Fruit fly (Drosophila melanogaster): ENCODE data around the gene CG9072.
A peak's percentile ranks its signal among the peaks of the same experiment; 100 is the strongest.

CG9072 gene

dm6 chrX:15120116-15120515, 24.3 kb upstream of the CG9072 start (continued):
- TF ChIP-seq ab (GFP tag; optimal IDR thresholded peaks at IDR 0.05) (no peak), CG32767 (GFP tag; IDR thresholded peaks at IDR 0.05) (no peak), CG16863 (GFP tag; optimal IDR thresholded peaks at IDR 0.05) (no peak), CG17612 (GFP tag; IDR thresholded peaks at IDR 0.05) (no peak), rib (GFP tag; IDR thresholded peaks at IDR 0.05) (no peak), tgo (GFP tag; IDR thresholded peaks at IDR 0.05) (no peak), CG17912 (GFP tag; optimal IDR thresholded peaks at IDR 0.05) (no peak), gro (GFP tag; optimal IDR thresholded peaks at IDR 0.05) (peak; percentile 4), CG8924 (tag; optimal IDR thresholded peaks at IDR 0.05) (peak; percentile 14), CG18262 (tag; optimal IDR thresholded peaks at IDR 0.05) (peak; percentile 12), CG6854 (GFP tag; optimal IDR thresholded peaks at IDR 0.05) (no peak), hkb (optimal IDR thresholded peaks at IDR 0.05) (no peak), hkb (GFP tag; IDR thresholded peaks at IDR 0.05) (peak; percentile 28; the same call in 1 of the 2 replicates), CG13123 (GFP tag; optimal IDR thresholded peaks at IDR 0.05) (no peak), CkIIα-i1 (GFP tag; IDR thresholded peaks at IDR 0.05) (no peak), CG2889 (GFP tag; IDR thresholded peaks at IDR 0.05) (peak; percentile 34; the same call in 1 of the 3 replicates), Nf-YA (GFP tag; IDR thresholded peaks at IDR 0.05) (no peak), Dbx (GFP tag; IDR thresholded peaks at IDR 0.05) (peak; percentile 48; the same call in 2 of the 3 replicates), Dll (GFP tag; IDR thresholded peaks at IDR 0.05; ENCODE audit: partially characterized antibody) (no peak), Optix (GFP tag; IDR thresholded peaks at IDR 0.05) (no peak), Poxn (GFP tag; IDR thresholded peaks at IDR 0.05) (no peak), CG5953 (GFP tag; IDR thresholded peaks at IDR 0.05) (no peak), run (tag; optimal IDR thresholded peaks at IDR 0.05) (peak; percentile 18), lilli (GFP tag; optimal IDR thresholded peaks at IDR 0.05) (peak; percentile 69), Kr (GFP tag; optimal IDR thresholded peaks at IDR 0.05) (no peak), nerfin-2 (GFP tag; IDR thresholded peaks at IDR 0.05; ENCODE audit: partially characterized antibody) (no peak), chinmo (GFP tag; IDR thresholded peaks at IDR 0.05; ENCODE audit: partially characterized antibody) (no peak), CG3281 (GFP tag; optimal IDR thresholded peaks at IDR 0.05) (peak; percentile 65), Tbp (GFP tag; optimal IDR thresholded peaks at IDR 0.05) (no peak), CG7357 (GFP tag; IDR thresholded peaks at IDR 0.05) (0 out of 3 replicates have a peak, but pooled peaks have one; percentile 24), Trl (optimal IDR thresholded peaks at IDR 0.05) (no peak), Trl (GFP tag; optimal IDR thresholded peaks at IDR 0.05) (no peak), Jarid2 (GFP tag; optimal IDR thresholded peaks at IDR 0.05) (no peak), ci (GFP tag; IDR thresholded peaks at IDR 0.05) (no peak), bab2 (GFP tag; optimal IDR thresholded peaks at IDR 0.05) (no peak), Usf (GFP tag; optimal IDR thresholded peaks at IDR 0.05) (no peak), CG17361 (GFP tag; IDR thresholded peaks at IDR 0.05) (peak; percentile 30; the same call in 1 of the 3 replicates), CG2712 (tag; optimal IDR thresholded peaks at IDR 0.05) (peak; percentile 9), NfI (GFP tag; optimal IDR thresholded peaks at IDR 0.05) (peak; percentile 14), prd (optimal IDR thresholded peaks at IDR 0.05) (no peak), prd (GFP tag; IDR thresholded peaks at IDR 0.05) (peak; percentile 47; the same call in 1 of the 3 replicates), bcd (GFP tag; optimal IDR thresholded peaks at IDR 0.05) (peak; percentile 28), CG15601 (tag; optimal IDR thresholded peaks at IDR 0.05) (no peak), D19B (GFP tag; optimal IDR thresholded peaks at IDR 0.05) (peak; percentile 7), Dfd (GFP tag; optimal IDR thresholded peaks at IDR 0.05) (no peak), az2 (GFP tag; optimal IDR thresholded peaks at IDR 0.05) (no peak), ATbp (GFP tag; optimal IDR thresholded peaks at IDR 0.05) (no peak), stc (GFP tag; IDR thresholded peaks at IDR 0.05) (no peak), dan (GFP tag; IDR thresholded peaks at IDR 0.05) (no peak), Pdp1 (GFP tag; optimal IDR thresholded peaks at IDR 0.05) (peak; percentile 21 to 26), knrl (GFP tag; IDR thresholded peaks at IDR 0.05; ENCODE audit: partially characterized antibody) (no peak), caup (GFP tag; optimal IDR thresholded peaks at IDR 0.05; ENCODE audit: severe bottlenecking) (peak; percentile 37), CG1792 (GFP tag; optimal IDR thresholded peaks at IDR 0.05) (no peak)

Measured in whole organism, embryonic.